Worm (Caenorhabditis elegans) whole organism, late embryonic: ENCODE data around the gene sop-2.

Source experiments
- fkh-10 ChIP-seq: fragments of 150-350 bp; optimal IDR thresholded peaks from 2 replicates; lab custom pipeline; 2014; ENCODE audit warnings: missing biosample characterization, missing genetic modification reagents, missing genetic modification characterization
- madf-2 ChIP-seq: sonication (generic microtip); optimal IDR thresholded peaks from 2 replicates; lab custom pipeline; 2017; ENCODE audit warnings: missing genetic modification characterization, missing compliant biosample characterization
- pax-1 ChIP-seq: fragments of 150-350 bp; optimal IDR thresholded peaks from 2 replicates; lab custom pipeline; 2014; ENCODE audit warnings: missing biosample characterization, missing genetic modification characterization

DNA sequence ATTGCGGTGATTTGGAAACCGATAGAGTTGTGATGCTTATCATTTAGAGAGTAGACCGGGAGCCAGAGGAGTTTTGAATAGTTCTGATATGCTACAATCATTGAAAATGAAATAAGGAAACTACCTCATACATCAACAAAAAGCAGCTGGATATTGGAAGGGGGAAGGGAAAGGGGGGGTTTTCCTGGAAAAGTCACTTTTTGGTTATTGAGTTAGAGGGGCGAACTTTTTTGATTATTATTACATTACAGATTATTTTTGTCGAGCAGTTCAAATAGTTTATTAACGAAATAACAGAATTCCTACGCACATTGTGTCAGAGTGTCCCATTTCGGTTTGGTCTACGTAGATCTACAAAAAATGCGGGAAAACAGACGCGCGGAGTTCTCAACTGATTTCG is 47.0 kb downstream of the sop-2 start, which contains the start of gene sre-42:
- TF ChIP-seq madf-2: no peak
- TF ChIP-seq pax-1 (tag; lab: Kevin White, UChicago): no peak
- TF ChIP-seq fkh-10 (GFP tag; lab: Kevin White, UChicago): no peak
